Fruit fly (Drosophila melanogaster): ENCODE data around the gene CG32110.

Gene CG32110

DNA sequence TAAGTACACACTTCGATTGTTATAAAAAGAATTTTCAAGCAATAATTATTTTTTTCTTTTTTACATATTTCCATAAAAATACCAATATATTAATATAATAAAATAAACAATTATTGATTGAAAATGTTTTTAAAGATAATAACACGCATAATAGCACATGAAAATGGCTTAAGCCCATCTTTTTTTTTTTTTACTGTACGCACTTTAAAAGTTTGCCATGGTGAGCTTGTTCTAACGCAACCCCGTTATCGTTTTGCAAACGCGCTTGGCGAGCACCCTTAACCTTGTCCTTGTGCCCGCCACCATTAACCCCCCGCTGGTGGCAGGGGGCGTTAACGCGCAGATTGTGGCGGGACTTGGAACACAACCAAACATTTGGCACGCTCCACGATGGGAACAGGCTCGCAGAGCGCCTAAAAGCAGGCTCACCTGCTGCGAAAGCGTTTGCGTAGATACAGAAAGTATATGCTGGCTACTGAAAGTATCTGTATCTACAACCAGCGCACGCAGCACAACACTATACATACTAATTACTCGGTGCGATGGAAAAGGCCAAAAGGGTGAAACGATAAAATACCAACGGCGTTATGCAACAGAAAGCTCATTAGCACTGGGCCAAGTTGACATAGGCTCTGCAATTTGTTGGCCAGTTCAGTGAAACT is 25.5 kb downstream of the CG32110 start (continued):
- TF ChIP-seq Ada2b (GFP tag; IDR thresholded peaks at IDR 0.05) (0 out of 2 replicates have a peak, but pooled peaks have one; percentile 31), al (GFP tag; IDR thresholded peaks at IDR 0.05) (no peak), ro (GFP tag; IDR thresholded peaks at IDR 0.05) (no peak), CG1024 (GFP tag; IDR thresholded peaks at IDR 0.05) (no peak), Atf6 (GFP tag; IDR thresholded peaks at IDR 0.05) (peak; percentile 46; the same call in 1 of the 2 replicates), unc-4 (GFP tag; IDR thresholded peaks at IDR 0.05; ENCODE audit: partially characterized antibody) (no peak), CG11504 (tag; optimal IDR thresholded peaks at IDR 0.05) (peak; percentile 20), Lpt (GFP tag; optimal IDR thresholded peaks at IDR 0.05) (no peak), dmrt11E (tag; optimal IDR thresholded peaks at IDR 0.05) (no peak), cg (GFP tag; optimal IDR thresholded peaks at IDR 0.05) (no peak), CG12219 (GFP tag; optimal IDR thresholded peaks at IDR 0.05) (no peak), Med (GFP tag) (peak; percentile 73), kni (GFP tag; optimal IDR thresholded peaks at IDR 0.05) (peak; percentile 74), Adf1 (GFP tag; IDR thresholded peaks at IDR 0.05) (peak; percentile 33; the same call in 1 of the 2 replicates), CG9932 (GFP tag; IDR thresholded peaks at IDR 0.05) (no peak), gsb-n (tag; optimal IDR thresholded peaks at IDR 0.05) (no peak), CG18599 (GFP tag; optimal IDR thresholded peaks at IDR 0.05) (peak; percentile 33), tup (GFP tag; optimal IDR thresholded peaks at IDR 0.05) (no peak), az2 (GFP tag; optimal IDR thresholded peaks at IDR 0.05) (no peak), CG32532 (GFP tag; IDR thresholded peaks at IDR 0.05) (no peak), z (GFP tag; IDR thresholded peaks at IDR 0.05) (no peak), Sox102F (GFP tag; optimal IDR thresholded peaks at IDR 0.05) (no peak), Tbp (GFP tag; optimal IDR thresholded peaks at IDR 0.05) (no peak), CG10147 (GFP tag; optimal IDR thresholded peaks at IDR 0.05) (no peak), gfzf (GFP tag; optimal IDR thresholded peaks at IDR 0.05) (peak; percentile 7), gem (tag; optimal IDR thresholded peaks at IDR 0.05) (peak; percentile 12), CG9609 (GFP tag; optimal IDR thresholded peaks at IDR 0.05) (no peak), row (GFP tag; IDR thresholded peaks at IDR 0.05) (no peak), Blimp-1 (GFP tag; optimal IDR thresholded peaks at IDR 0.05) (no peak), CG32767 (GFP tag; IDR thresholded peaks at IDR 0.05) (peak; percentile 95), Sry-β (GFP tag; optimal IDR thresholded peaks at IDR 0.05) (no peak), CG13287 (GFP tag; IDR thresholded peaks at IDR 0.05; ENCODE audit: partially characterized antibody) (peak; percentile 27; the same call in 1 of the 2 replicates), grn (GFP tag; optimal IDR thresholded peaks at IDR 0.05) (no peak), CG6765 (GFP tag; optimal IDR thresholded peaks at IDR 0.05) (no peak), CG10267 (tag; optimal IDR thresholded peaks at IDR 0.05) (no peak), Hmr (GFP tag; optimal IDR thresholded peaks at IDR 0.05) (no peak), CG16863 (GFP tag; optimal IDR thresholded peaks at IDR 0.05) (no peak), usp (GFP tag; optimal IDR thresholded peaks at IDR 0.05) (no peak), CG4707 (GFP tag; optimal IDR thresholded peaks at IDR 0.05) (no peak), sc (optimal IDR thresholded peaks at IDR 0.05) (no peak), sc (GFP tag; optimal IDR thresholded peaks at IDR 0.05) (no peak), CG31388 (GFP tag; optimal IDR thresholded peaks at IDR 0.05) (no peak), p53 (GFP tag; optimal IDR thresholded peaks at IDR 0.05) (no peak), pnt (GFP tag; optimal IDR thresholded peaks at IDR 0.05) (no peak), CG12104 (GFP tag; optimal IDR thresholded peaks at IDR 0.05) (no peak), Atf-2 (GFP tag; optimal IDR thresholded peaks at IDR 0.05) (no peak), BtbVII (GFP tag; optimal IDR thresholded peaks at IDR 0.05) (peak; percentile 60), CG12071 (GFP tag; optimal IDR thresholded peaks at IDR 0.05) (peak; percentile 29), CG8944 (GFP tag; optimal IDR thresholded peaks at IDR 0.05) (no peak), CG4424 (GFP tag; optimal IDR thresholded peaks at IDR 0.05) (no peak), HLHmδ (GFP tag; optimal IDR thresholded peaks at IDR 0.05) (no peak)

Data from whole organism, embryonic.